Worm (Caenorhabditis elegans) whole organism, L3 larva: ENCODE data around the gene F17C11.22.

Source experiments
- elt-3 ChIP-seq, 3 experiments: fragments of 150-350 bp in 1 of 3; sonication (generic microtip) in 2 of 3; optimal IDR thresholded peaks; 2 replicates in 2 of 3; 4 replicates in 1 of 3; lab custom pipeline; 2014 to 2017; ENCODE audit warnings: missing biosample characterization in 3 of 3, missing genetic modification characterization in 3 of 3
- nhr-237 ChIP-seq: fragments of 150-350 bp; optimal IDR thresholded peaks from 2 replicates; lab custom pipeline; 2014; ENCODE audit warnings: missing biosample characterization, missing genetic modification characterization
- nhr-28 ChIP-seq: fragments of 150-350 bp; optimal IDR thresholded peaks from 2 replicates; lab custom pipeline; 2014; ENCODE audit warnings: missing biosample characterization, missing genetic modification characterization
- pqm-1 ChIP-seq: fragments of 150-350 bp; optimal IDR thresholded peaks from 2 replicates; lab custom pipeline; 2017; ENCODE audit warnings: missing biosample characterization, missing genetic modification characterization, inconsistent platforms
- unc-39 ChIP-seq: sonication (generic microtip); optimal IDR thresholded peaks from 4 replicates; lab custom pipeline; 2017; ENCODE audit warnings: missing biosample characterization, missing genetic modification characterization
- ztf-4 ChIP-seq: fragments of 150-350 bp; optimal IDR thresholded peaks from 2 replicates; lab custom pipeline; 2014; ENCODE audit warnings: missing biosample characterization, missing genetic modification characterization

DNA sequence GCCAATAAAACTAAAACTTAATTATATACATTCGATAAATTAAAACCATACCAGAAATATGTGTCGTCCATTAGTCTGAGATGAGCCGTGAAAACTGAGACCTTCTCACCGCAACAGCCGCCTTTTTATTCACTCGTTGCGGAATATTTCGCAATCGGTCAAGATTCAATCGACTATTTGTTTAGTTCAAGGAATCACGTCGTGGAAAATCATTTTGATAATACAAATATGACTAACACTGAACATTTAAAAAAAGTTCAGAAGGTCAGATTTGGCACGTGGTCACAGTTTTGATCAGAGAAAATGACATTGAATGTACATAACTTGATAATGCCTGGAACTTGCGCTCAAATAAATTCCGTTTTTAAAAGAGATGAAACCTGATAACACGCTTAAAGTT is 31.2 kb downstream of the F17C11.22 start, which contains the start of gene F17C11.11:
- TF ChIP-seq unc-39 (tag; lab: Kevin White, UChicago) (no peak), elt-3 (tag; optimal IDR thresholded peaks at IDR 0.05; lab: Kevin White, UChicago) (no peak), ztf-4 (tag; lab: Kevin White, UChicago) (no peak), nhr-28 (no peak), pqm-1 (tag; lab: Kevin White, UChicago) (peak; percentile 62), nhr-237 (tag; lab: Kevin White, UChicago) (no peak)
